Fruit fly (Drosophila melanogaster) whole organism, embryonic: ENCODE results near the gene CG9920.

Source experiments
- Asciz ChIP-seq: fragments of 200-800 bp; sonication (Bioruptor generic); optimal IDR thresholded peaks from 2 replicates; lab custom pipeline; 2017; ENCODE audit warnings: missing biosample characterization, mild to moderate bottlenecking, missing genetic modification characterization, missing genetic modification reagents
- CG10274 ChIP-seq: fragments of 200-800 bp; sonication (Bioruptor generic); optimal IDR thresholded peaks from 3 replicates; lab custom pipeline; 2017; ENCODE audit warnings: missing biosample characterization, mild to moderate bottlenecking, missing genetic modification characterization
- CG11456 ChIP-seq: fragments of 200-800 bp; sonication (Bioruptor generic); IDR thresholded peaks from 3 replicates; pipeline ENCODE4 v1.3.6; 2022; ENCODE audit warnings: missing biosample characterization, missing genetic modification characterization
- CG12071 ChIP-seq: fragments of 200-800 bp; sonication (Bioruptor generic); optimal IDR thresholded peaks from 3 replicates; lab custom pipeline; 2018; ENCODE audit warnings: missing biosample characterization, mild to moderate bottlenecking, missing genetic modification characterization
- CG12659 ChIP-seq: fragments of 200-800 bp; sonication (Bioruptor generic); optimal IDR thresholded peaks from 3 replicates; lab custom pipeline; 2017; ENCODE audit warnings: mild to moderate bottlenecking, missing biosample characterization, missing genetic modification reagents, missing genetic modification characterization
- CG13287 ChIP-seq: fragments of 200-800 bp; sonication (Bioruptor generic); IDR thresholded peaks from 2 replicates; pipeline ENCODE4 v1.3.6; 2022; ENCODE audit warnings: missing biosample characterization, missing genetic modification characterization; ENCODE audit not compliant: partially characterized antibody
- CG15073 ChIP-seq: fragments of 200-800 bp; sonication (Bioruptor generic); optimal IDR thresholded peaks from 2 replicates; lab custom pipeline; 2016; ENCODE audit warnings: missing biosample characterization, missing genetic modification characterization
- CG15479 ChIP-seq: fragments of 200-800 bp; sonication (Bioruptor generic); optimal IDR thresholded peaks from 3 replicates; lab custom pipeline; 2019; ENCODE audit warnings: missing biosample characterization, mild to moderate bottlenecking, missing genetic modification characterization, moderate library complexity
- CG16815 ChIP-seq: fragments of 200-800 bp; sonication (Bioruptor generic); optimal IDR thresholded peaks from 3 replicates; lab custom pipeline; 2017; ENCODE audit warnings: missing biosample characterization, mild to moderate bottlenecking, missing genetic modification characterization
- CG17829 ChIP-seq: fragments of 200-800 bp; optimal IDR thresholded peaks from 2 replicates; lab custom pipeline; 2019; ENCODE audit warnings: missing biosample characterization, mild to moderate bottlenecking, missing genetic modification characterization, moderate library complexity
- CG2199 ChIP-seq: fragments of 200-800 bp; sonication (Bioruptor generic); IDR thresholded peaks from 3 replicates; pipeline ENCODE4 v1.3.6; 2022; ENCODE audit warnings: missing biosample characterization, missing genetic modification characterization
- CG3065 ChIP-seq: fragments of 200-800 bp; sonication (Bioruptor generic); optimal IDR thresholded peaks from 2 replicates; lab custom pipeline; 2016; ENCODE audit warnings: missing biosample characterization, missing genetic modification characterization
- CG3163 ChIP-seq: fragments of 200-800 bp; sonication (Bioruptor generic); optimal IDR thresholded peaks from 3 replicates; lab custom pipeline; 2016; ENCODE audit warnings: missing biosample characterization, missing genetic modification characterization
- CG3847 ChIP-seq: fragments of 200-800 bp; sonication (Bioruptor generic); IDR thresholded peaks from 2 replicates; pipeline ENCODE4 v1.3.6; 2022; ENCODE audit warnings: missing biosample characterization, missing genetic modification characterization
- CG4404 ChIP-seq: fragments of 200-800 bp; sonication (Bioruptor generic); IDR thresholded peaks from 2 replicates; pipeline ENCODE4 v1.3.6; 2022; ENCODE audit warnings: missing biosample characterization, missing genetic modification characterization
- CG7556 ChIP-seq: fragments of 200-800 bp; sonication (Bioruptor generic); optimal IDR thresholded peaks from 2 replicates; lab custom pipeline; 2017; ENCODE audit warnings: missing biosample characterization, mild to moderate bottlenecking, missing genetic modification characterization
- CG8089 ChIP-seq: fragments of 200-800 bp; sonication (Bioruptor generic); optimal IDR thresholded peaks from 3 replicates; lab custom pipeline; 2016; ENCODE audit warnings: missing biosample characterization, missing genetic modification characterization
- CrebB ChIP-seq: fragments of 200-800 bp; sonication (Bioruptor generic); optimal IDR thresholded peaks from 3 replicates; lab custom pipeline; 2018; ENCODE audit warnings: missing biosample characterization, mild to moderate bottlenecking, missing genetic modification characterization
- Dfd ChIP-seq, 2 experiments: fragments of >200 bp; optimal IDR thresholded peaks; 2 replicates each; lab custom pipeline; 2017; ENCODE audit warnings: missing biosample characterization in 2 of 2, missing genetic modification characterization in 2 of 2
- Doc3 ChIP-seq: fragments of 200-800 bp; sonication (Bioruptor generic); IDR thresholded peaks from 3 replicates; pipeline ENCODE4 v1.3.6; 2022; ENCODE audit warnings: missing biosample characterization, missing genetic modification characterization; ENCODE audit not compliant: partially characterized antibody
- Fer1 ChIP-seq: fragments of 200-800 bp; sonication (Bioruptor generic); optimal IDR thresholded peaks from 2 replicates; lab custom pipeline; 2017; ENCODE audit warnings: missing biosample characterization, mild to moderate bottlenecking, missing genetic modification characterization
- H2.0 ChIP-seq: fragments of 200-800 bp; sonication (Bioruptor generic); IDR thresholded peaks from 2 replicates; pipeline ENCODE4 v1.3.6; 2022; ENCODE audit warnings: missing biosample characterization, missing genetic modification characterization
- Med ChIP-seq: fragments of 200-800 bp; sonication (Bioruptor generic); peaks from one replicate; lab custom pipeline; 2016; ENCODE audit warnings: missing biosample characterization, missing genetic modification characterization, mild to moderate bottlenecking, inconsistent platforms, moderate library complexity
- NfI ChIP-seq: fragments of 200-800 bp; sonication (Bioruptor generic); optimal IDR thresholded peaks from 3 replicates; lab custom pipeline; 2018; ENCODE audit warnings: missing biosample characterization, mild to moderate bottlenecking, missing genetic modification characterization, moderate library complexity
- Optix ChIP-seq: fragments of 200-800 bp; sonication (Bioruptor generic); IDR thresholded peaks from 3 replicates; pipeline ENCODE4 v1.3.6; 2022; ENCODE audit warnings: missing biosample characterization, missing genetic modification characterization
- Ptx1 ChIP-seq: fragments of 200-800 bp; sonication (Bioruptor generic); IDR thresholded peaks from 2 replicates; pipeline ENCODE4 v1.3.6; 2022; ENCODE audit warnings: missing biosample characterization, missing genetic modification characterization
- abd-A ChIP-seq: fragments of 200-800 bp; sonication (Bioruptor generic); optimal IDR thresholded peaks from 3 replicates; lab custom pipeline; 2019; ENCODE audit warnings: missing biosample characterization, mild to moderate bottlenecking, missing genetic modification characterization, moderate library complexity
- corto ChIP-seq: fragments of 200-800 bp; sonication (Bioruptor generic); optimal IDR thresholded peaks from 2 replicates; lab custom pipeline; 2016; ENCODE audit warnings: missing biosample characterization, mild to moderate bottlenecking, missing genetic modification characterization, moderate library complexity
- dysf ChIP-seq: fragments of 200-800 bp; sonication (Bioruptor generic); IDR thresholded peaks from 3 replicates; pipeline ENCODE4 v1.3.6; 2022; ENCODE audit warnings: missing biosample characterization, missing genetic modification characterization
- eyg ChIP-seq: fragments of 200-800 bp; sonication (Bioruptor generic); optimal IDR thresholded peaks from 3 replicates; lab custom pipeline; 2016; ENCODE audit warnings: missing biosample characterization, missing genetic modification characterization
- fd102C ChIP-seq: fragments of 200-800 bp; sonication (Bioruptor generic); optimal IDR thresholded peaks from 2 replicates; lab custom pipeline; 2018; ENCODE audit warnings: missing biosample characterization, mild to moderate bottlenecking, missing genetic modification characterization, moderate library complexity
- gcm2 ChIP-seq: fragments of 200-800 bp; sonication (Bioruptor generic); optimal IDR thresholded peaks from 2 replicates; lab custom pipeline; 2016; ENCODE audit warnings: missing biosample characterization, missing genetic modification characterization
- hb ChIP-seq: fragments of 200-800 bp; sonication (Bioruptor generic); IDR thresholded peaks from 3 replicates; pipeline ENCODE4 v1.3.6; 2022; ENCODE audit warnings: missing biosample characterization, missing genetic modification characterization; ENCODE audit not compliant: partially characterized antibody
- ken ChIP-seq: fragments of 200-800 bp; sonication (Bioruptor generic); IDR thresholded peaks from 3 replicates; pipeline ENCODE4 v1.3.6; 2022; ENCODE audit warnings: missing biosample characterization, missing genetic modification characterization
- lilli ChIP-seq: fragments of 200-800 bp; sonication (Bioruptor generic); optimal IDR thresholded peaks from 3 replicates; lab custom pipeline; 2016; ENCODE audit warnings: missing biosample characterization, missing genetic modification characterization
- lola ChIP-seq, 3 experiments: fragments of >200 bp in 2 of 3; fragments of 200-800 bp in 1 of 3; sonication (Bioruptor generic) in 1 of 3; optimal IDR thresholded peaks; 2 replicates each; lab custom pipeline; 2017 to 2019; ENCODE audit warnings: missing biosample characterization in 3 of 3, missing genetic modification characterization in 3 of 3, mild to moderate bottlenecking in 1 of 3, moderate library complexity in 1 of 3
- mirr ChIP-seq: fragments of 200-800 bp; sonication (Bioruptor generic); optimal IDR thresholded peaks from 3 replicates; lab custom pipeline; 2018; ENCODE audit warnings: missing biosample characterization, mild to moderate bottlenecking, missing genetic modification characterization
- nom ChIP-seq: fragments of 200-800 bp; sonication (Bioruptor generic); optimal IDR thresholded peaks from 2 replicates; lab custom pipeline; 2017; ENCODE audit warnings: missing biosample characterization, missing genetic modification characterization, mild to moderate bottlenecking, moderate library complexity, missing genetic modification reagents
- oc ChIP-seq: fragments of 200-800 bp; sonication (Bioruptor generic); optimal IDR thresholded peaks from 2 replicates; lab custom pipeline; 2018; ENCODE audit warnings: missing biosample characterization, mild to moderate bottlenecking, missing genetic modification characterization, moderate library complexity
- phol ChIP-seq: fragments of 200-800 bp; sonication (Bioruptor generic); optimal IDR thresholded peaks from 3 replicates; lab custom pipeline; 2018; ENCODE audit warnings: missing biosample characterization, mild to moderate bottlenecking, missing genetic modification characterization, moderate library complexity
- row ChIP-seq: fragments of 200-800 bp; sonication (Bioruptor generic); IDR thresholded peaks from 3 replicates; pipeline ENCODE4 v1.3.6; 2022; ENCODE audit warnings: missing biosample characterization, missing genetic modification characterization
- scrt ChIP-seq: fragments of 200-800 bp; sonication (Bioruptor generic); optimal IDR thresholded peaks from 2 replicates; lab custom pipeline; 2018; ENCODE audit warnings: missing biosample characterization, mild to moderate bottlenecking, missing genetic modification characterization, moderate library complexity
- sens ChIP-seq: fragments of 200-800 bp; sonication (Bioruptor generic); peaks from one replicate; lab custom pipeline; 2016; ENCODE audit warnings: missing biosample characterization, missing genetic modification characterization
- sisA ChIP-seq: fragments of 200-800 bp; sonication (Bioruptor generic); IDR thresholded peaks from 2 replicates; pipeline ENCODE4 v1.3.6; 2022; ENCODE audit warnings: missing biosample characterization, missing genetic modification characterization
- so ChIP-seq: fragments of 200-800 bp; sonication (Bioruptor generic); IDR thresholded peaks from 3 replicates; pipeline ENCODE4 v1.3.6; 2022; ENCODE audit warnings: missing biosample characterization, missing genetic modification characterization
- z ChIP-seq: fragments of 200-800 bp; sonication (Bioruptor generic); IDR thresholded peaks from 3 replicates; pipeline ENCODE4 v1.3.6; 2022; ENCODE audit warnings: missing biosample characterization, missing genetic modification characterization

Gene CG9920

DNA sequence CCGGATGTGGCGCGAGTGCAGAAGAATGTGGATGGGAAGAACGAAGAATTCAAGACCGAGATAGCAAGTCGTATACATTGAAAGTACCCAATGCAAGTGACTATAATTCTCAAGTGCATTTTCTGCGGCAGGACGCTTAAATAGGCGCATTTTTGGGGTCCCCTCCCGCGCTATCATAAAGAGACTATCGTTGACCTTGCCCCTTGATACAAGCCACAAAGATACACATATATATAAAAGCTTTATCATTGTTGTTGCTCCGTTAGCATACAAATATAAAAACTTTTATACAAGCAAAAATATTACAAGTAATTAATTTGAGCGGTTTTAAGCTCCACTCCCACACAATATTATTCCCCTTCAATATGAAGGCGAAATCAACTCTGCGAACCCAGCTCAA, 9.7 kb downstream of the CG9920 start:
- TF ChIP-seq ken (no peak), sens (GFP tag; lab: Kevin White, UChicago) (peak; percentile 1), z (GFP tag; lab: Robert Waterston, UW) (peak; percentile 73; the same call in 1 of the 3 replicates), nom (GFP tag; lab: Kevin White, UChicago) (peak; percentile 55), CG12071 (no peak)

DNA sequence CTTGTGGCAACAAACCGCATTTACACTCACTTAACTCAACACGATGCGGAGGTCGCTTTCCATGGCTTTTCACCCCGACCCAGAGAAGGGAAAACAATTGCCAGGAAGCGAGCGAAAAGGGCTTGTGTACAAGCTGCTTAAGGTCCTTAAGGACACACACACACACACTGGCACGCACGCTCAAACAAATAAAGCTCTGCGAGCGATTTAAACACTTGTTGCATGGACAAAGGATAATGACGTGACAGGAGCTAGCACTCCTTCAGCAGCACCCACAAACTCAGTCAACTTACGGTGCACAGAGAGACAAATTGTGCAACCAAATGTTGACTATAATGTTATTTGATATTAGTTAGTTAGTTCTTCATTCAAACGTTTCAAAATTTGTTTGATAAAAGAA, 12.3 kb downstream of the CG9920 start:
- peak; percentile 34 for TF ChIP-seq mirr (GFP tag; lab: Kevin White, UChicago)
- no peak for TF ChIP-seq Asciz (GFP tag; lab: Kevin White, UChicago)
- TF ChIP-seq abd-A (tag; lab: Kevin White, UChicago), result peak; percentile 49
- peak; percentile 36; the same call in 1 of the 3 replicates for TF ChIP-seq row (GFP tag; lab: Robert Waterston, UW)
- peak; percentile 15 for TF ChIP-seq sens (GFP tag; lab: Kevin White, UChicago)
- TF ChIP-seq oc (tag; lab: Kevin White, UChicago), result peak; percentile 32
- peak; percentile 14 for TF ChIP-seq CG7556 (GFP tag; lab: Kevin White, UChicago)
- TF ChIP-seq CG15073 (GFP tag; lab: Kevin White, UChicago), result no peak
- no peak for TF ChIP-seq CG11456
- no peak for TF ChIP-seq CG3163
- no peak for TF ChIP-seq CG17829 (tag; lab: Kevin White, UChicago)
- peak; percentile 7 for TF ChIP-seq Med (GFP tag; lab: Kevin White, UChicago)
- peak; percentile 91 for TF ChIP-seq scrt (GFP tag; lab: Kevin White, UChicago)
- no peak for TF ChIP-seq phol (tag; lab: Kevin White, UChicago)

DNA sequence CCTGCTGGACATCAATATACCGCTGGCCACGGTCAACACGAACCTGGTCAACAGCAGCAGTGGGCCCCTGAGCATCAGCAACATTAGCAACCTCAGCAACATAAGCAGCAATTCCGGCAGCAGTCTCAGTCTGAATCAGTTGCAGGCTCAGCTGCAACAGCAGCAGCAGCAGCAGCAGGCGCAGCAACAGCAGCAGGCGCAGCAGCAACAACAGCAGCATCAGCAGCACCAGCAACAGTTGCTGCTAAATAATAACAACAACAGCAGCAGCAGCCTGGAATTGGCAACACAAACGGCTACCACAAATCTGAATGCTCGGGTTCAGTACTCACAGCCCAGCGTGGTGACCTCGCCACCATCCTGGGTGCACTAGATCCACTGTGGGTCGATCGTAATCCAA, 16.4 kb downstream of the CG9920 start:
- TF ChIP-seq fd102C (GFP tag; lab: Kevin White, UChicago), result no peak
- peak in 1 of 2 experiments; percentile 59 for TF ChIP-seq Dfd (GFP tag; optimal IDR thresholded peaks at IDR 0.05; lab: Kevin White, UChicago)
- TF ChIP-seq, all 482 proteins: peak for 1

dm6 chr3R:14077026-14077425, 20.9 kb downstream of the CG9920 start:
- TF ChIP-seq CG4404 (GFP tag; lab: Robert Waterston, UW), result no peak
- TF ChIP-seq NfI (GFP tag; lab: Kevin White, UChicago), result no peak
- no peak for TF ChIP-seq CG10274 (GFP tag; lab: Kevin White, UChicago)
- 0 out of 3 replicates have a peak, but pooled peaks have one; percentile 32 for TF ChIP-seq CG2199
- TF ChIP-seq CG3847, result peak; percentile 25; the same call in 1 of the 2 replicates
- peak; percentile 52; the same call in 1 of the 3 replicates for TF ChIP-seq so (GFP tag; lab: Robert Waterston, UW)
- peak; percentile 70 for TF ChIP-seq sisA (GFP tag; lab: Robert Waterston, UW)
- no peak for TF ChIP-seq CG3065 (GFP tag; lab: Kevin White, UChicago)
- TF ChIP-seq gcm2 (GFP tag; lab: Kevin White, UChicago), result no peak
- peak; percentile 7 for TF ChIP-seq lilli (GFP tag; lab: Kevin White, UChicago)
- peak; percentile 44; the same call in 1 of the 2 replicates for TF ChIP-seq H2.0 (GFP tag; lab: Robert Waterston, UW)
- TF ChIP-seq CG16815 (GFP tag; lab: Kevin White, UChicago), result no peak
- TF ChIP-seq CG13287 (GFP tag; lab: Robert Waterston, UW), result no peak
- no peak for TF ChIP-seq corto
- no peak for TF ChIP-seq CG8089 (GFP tag; lab: Kevin White, UChicago)
- TF ChIP-seq lola (GFP tag; optimal IDR thresholded peaks at IDR 0.05; lab: Kevin White, UChicago), result no peak
- TF ChIP-seq CrebB (tag; lab: Kevin White, UChicago), result no peak
- no peak for TF ChIP-seq eyg (GFP tag; lab: Kevin White, UChicago)
- no peak for TF ChIP-seq CG12659
- TF ChIP-seq Fer1 (GFP tag; lab: Kevin White, UChicago), result peak; percentile 48
- TF ChIP-seq Doc3 (GFP tag; lab: Robert Waterston, UW), result no peak
- TF ChIP-seq dysf, result peak; percentile 67
- TF ChIP-seq hb (GFP tag; lab: Robert Waterston, UW), result no peak
- peak; percentile 69 for TF ChIP-seq Ptx1 (GFP tag; lab: Robert Waterston, UW)
- 0 out of 3 replicates have a peak, but pooled peaks have one; percentile 33 for TF ChIP-seq Optix (GFP tag; lab: Robert Waterston, UW)
- no peak for TF ChIP-seq CG15479 (GFP tag; lab: Kevin White, UChicago)
